Worm (Caenorhabditis elegans) whole organism, early embryonic: ENCODE measurements around the gene twk-5.

Experiments
- B0310.2 ChIP-seq: sonication (generic microtip); optimal IDR thresholded peaks from 2 replicates; lab custom pipeline; 2016; ENCODE audit warnings: mild to moderate bottlenecking, missing genetic modification characterization, missing compliant biosample characterization
- F13C5.2 ChIP-seq: sonication (generic microtip); optimal IDR thresholded peaks from 2 replicates; lab custom pipeline; 2017; ENCODE audit warnings: mild to moderate bottlenecking, missing genetic modification characterization, inconsistent platforms, missing compliant biosample characterization
- aly-1 ChIP-seq: sonication (generic microtip); optimal IDR thresholded peaks from 2 replicates; lab custom pipeline; 2016; ENCODE audit warnings: missing genetic modification characterization, missing compliant biosample characterization
- ama-1 ChIP-seq: fragments of 150-350 bp; optimal IDR thresholded peaks from 2 replicates; lab custom pipeline; 2014
- ceh-13 ChIP-seq: fragments of 200-800 bp; sonication (Bioruptor generic); optimal IDR thresholded peaks from 2 replicates; lab custom pipeline; 2018; ENCODE audit warnings: mild to moderate bottlenecking, missing genetic modification characterization, missing compliant biosample characterization
- ceh-36 ChIP-seq: sonication (generic microtip); optimal IDR thresholded peaks from 2 replicates; lab custom pipeline; 2016; ENCODE audit warnings: missing genetic modification characterization, inconsistent platforms, missing compliant biosample characterization
- ets-7 ChIP-seq: sonication (generic microtip); optimal IDR thresholded peaks from 2 replicates; lab custom pipeline; 2016; ENCODE audit warnings: missing genotype, missing genetic modification characterization, missing compliant biosample characterization
- flt-1 ChIP-seq: fragments of 200-800 bp; sonication (Bioruptor generic); IDR thresholded peaks from 2 replicates; pipeline ENCODE4 v1.3.6; 2022; ENCODE audit warnings: missing genetic modification characterization, missing compliant biosample characterization
- hmbx-1 ChIP-seq: sonication (generic microtip); optimal IDR thresholded peaks from 2 replicates; lab custom pipeline; 2016; ENCODE audit warnings: mild to moderate bottlenecking, missing genetic modification characterization, missing compliant biosample characterization
- hmg-4 ChIP-seq: fragments of 200-800 bp; sonication (Bioruptor generic); optimal IDR thresholded peaks from 2 replicates; lab custom pipeline; 2018; ENCODE audit warnings: mild to moderate bottlenecking, missing genetic modification characterization, missing compliant biosample characterization
- hnd-1 ChIP-seq: sonication (generic microtip); optimal IDR thresholded peaks from 2 replicates; lab custom pipeline; 2016; ENCODE audit warnings: missing genetic modification characterization, missing compliant biosample characterization
- pes-1 ChIP-seq: fragments of 200-800 bp; sonication (Bioruptor generic); IDR thresholded peaks from 2 replicates; pipeline ENCODE4 v1.3.6; 2022; ENCODE audit warnings: missing genetic modification reagents, missing genetic modification characterization, missing compliant biosample characterization
- scrt-1 ChIP-seq: fragments of 200-800 bp; sonication (Bioruptor generic); IDR thresholded peaks from 2 replicates; pipeline ENCODE4 v1.3.6; 2022; ENCODE audit warnings: missing genetic modification characterization, missing compliant biosample characterization
- sea-1 ChIP-seq: fragments of 200-800 bp; sonication (Bioruptor generic); conservative IDR thresholded peaks from 2 replicates; pipeline ENCODE4 v1.3.6; 2022; ENCODE audit warnings: missing genetic modification characterization, missing compliant biosample characterization
- tbx-11 ChIP-seq: fragments of 200-800 bp; sonication (Bioruptor generic); IDR thresholded peaks from 2 replicates; pipeline ENCODE4 v1.3.6; 2022; ENCODE audit warnings: missing genetic modification characterization, missing compliant biosample characterization
- tbx-37 ChIP-seq: fragments of 200-800 bp; sonication (Bioruptor generic); conservative IDR thresholded peaks from 2 replicates; pipeline ENCODE4 v1.3.6; 2022; ENCODE audit warnings: missing genetic modification reagents, missing genetic modification characterization, missing compliant biosample characterization
- tra-4 ChIP-seq: sonication (generic microtip); optimal IDR thresholded peaks from 2 replicates; lab custom pipeline; 2017; ENCODE audit warnings: missing genetic modification characterization, missing compliant biosample characterization

The twk-5 gene

DNA sequence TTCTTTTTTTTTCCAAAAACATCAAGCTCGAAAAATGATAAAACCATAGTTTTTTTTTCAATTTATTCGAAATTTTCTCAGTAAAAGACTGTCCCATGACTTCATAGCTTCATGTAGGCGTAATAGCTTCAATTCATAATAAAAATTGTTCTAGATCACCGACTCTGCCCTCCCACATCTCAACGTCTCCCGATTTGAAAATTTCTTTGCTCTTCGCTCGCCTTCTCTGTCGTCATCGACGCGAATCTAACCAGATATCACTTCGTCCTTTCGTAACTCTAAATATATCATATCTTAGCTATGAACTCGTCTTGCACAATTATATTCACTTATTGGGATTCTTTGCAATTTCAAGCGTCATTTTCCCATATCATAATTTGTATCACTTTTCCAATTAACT lies 29.7 kb upstream of the twk-5 start, which contains the start of gene srh-44:
Gene srh-44 (plus strand): TSS at position 301 of the 400 bp plus-strand sequence.
- no peak for TF ChIP-seq hmg-4 (GFP tag; lab: Kevin White, UChicago)
- no peak for TF ChIP-seq aly-1 (tag; lab: Kevin White, UChicago)
- no peak for TF ChIP-seq hnd-1 (tag; lab: Kevin White, UChicago)
- TF ChIP-seq hmbx-1 (tag; lab: Kevin White, UChicago): no peak
- TF ChIP-seq sea-1 (GFP tag; lab: Robert Waterston, UW): no peak
- no peak for TF ChIP-seq F13C5.2 (tag; lab: Kevin White, UChicago)
- no peak for TF ChIP-seq B0310.2 (tag; lab: Kevin White, UChicago)
- no peak for TF ChIP-seq ceh-36
- no peak for TF ChIP-seq scrt-1 (GFP tag; lab: Robert Waterston, UW)

- TF ChIP-seq hmbx-1 (tag; lab: Kevin White, UChicago): no peak
- no peak for TF ChIP-seq pes-1 (GFP tag; lab: Robert Waterston, UW)
- no peak for TF ChIP-seq hmg-4 (GFP tag; lab: Kevin White, UChicago)
- no peak for TF ChIP-seq sea-1 (GFP tag; lab: Robert Waterston, UW)
- no peak for TF ChIP-seq F13C5.2 (tag; lab: Kevin White, UChicago)
- TF ChIP-seq aly-1 (tag; lab: Kevin White, UChicago): no peak
- no peak for TF ChIP-seq ets-7 (tag; lab: Kevin White, UChicago)
- TF ChIP-seq ceh-36: no peak
- no peak for TF ChIP-seq scrt-1 (GFP tag; lab: Robert Waterston, UW)
These were observed 27.8 kb upstream of the twk-5 start for ce11 chrII:11512921-11513320.

DNA sequence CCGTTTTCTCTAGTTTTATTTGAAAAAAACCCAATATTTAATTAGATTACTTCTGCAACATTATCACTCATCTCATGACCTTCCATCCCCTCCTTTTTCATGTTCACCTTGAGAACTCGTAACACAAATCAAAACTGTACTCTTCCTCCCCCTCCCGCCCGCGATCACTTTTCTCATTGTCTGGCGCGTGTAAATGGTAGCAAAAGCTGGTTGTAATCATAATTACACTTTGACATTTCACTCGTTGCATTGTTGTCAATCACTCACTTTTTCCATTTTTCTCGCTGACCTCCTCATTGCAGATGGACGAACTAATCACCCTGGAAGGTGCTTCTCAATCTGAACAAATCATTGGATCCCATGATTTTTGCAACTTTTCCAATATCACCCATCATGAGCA lies 25.3 kb upstream of the twk-5 start, which contains the start of gene npr-41:
Gene npr-41 (plus strand): TSS at position 301 of the 400 bp plus-strand sequence.
- TF ChIP-seq tbx-11 (GFP tag; lab: Robert Waterston, UW) (no peak), ceh-36 (no peak), hmg-4 (GFP tag; lab: Kevin White, UChicago) (no peak), hmbx-1 (tag; lab: Kevin White, UChicago) (no peak), pes-1 (GFP tag; lab: Robert Waterston, UW) (no peak), hnd-1 (tag; lab: Kevin White, UChicago) (no peak), sea-1 (GFP tag; lab: Robert Waterston, UW) (no peak), scrt-1 (GFP tag; lab: Robert Waterston, UW) (no peak), ceh-13 (GFP tag; lab: Kevin White, UChicago) (no peak), ama-1 (lab: Kevin White, UChicago) (no peak)

ce11 chrII:11503761-11504160 lies 18.7 kb upstream of the twk-5 start:
- TF ChIP-seq scrt-1 (GFP tag; lab: Robert Waterston, UW): 0 out of 2 replicates have a peak, but pooled peaks have one; percentile 37
- TF ChIP-seq hmbx-1 (tag; lab: Kevin White, UChicago): no peak
- peak; percentile 86 for TF ChIP-seq ceh-36
- TF ChIP-seq F13C5.2 (tag; lab: Kevin White, UChicago): no peak

- TF ChIP-seq tra-4 (tag; lab: Kevin White, UChicago) (no peak), tbx-11 (GFP tag; lab: Robert Waterston, UW) (no peak), hmbx-1 (tag; lab: Kevin White, UChicago) (no peak), sea-1 (GFP tag; lab: Robert Waterston, UW) (no peak), tbx-37 (GFP tag; lab: Robert Waterston, UW) (no peak), flt-1 (GFP tag; lab: Robert Waterston, UW) (no peak), pes-1 (GFP tag; lab: Robert Waterston, UW) (no peak), aly-1 (tag; lab: Kevin White, UChicago) (no peak), ama-1 (lab: Kevin White, UChicago) (no peak), F13C5.2 (tag; lab: Kevin White, UChicago) (no peak), ets-7 (tag; lab: Kevin White, UChicago) (no peak), hmg-4 (GFP tag; lab: Kevin White, UChicago) (no peak), B0310.2 (tag; lab: Kevin White, UChicago) (no peak), scrt-1 (GFP tag; lab: Robert Waterston, UW) (no peak), ceh-36 (no peak), hnd-1 (tag; lab: Kevin White, UChicago) (no peak), ceh-13 (GFP tag; lab: Kevin White, UChicago) (no peak)
These were observed 16.9 kb upstream of the twk-5 start for ce11 chrII:11501956-11502355.

DNA sequence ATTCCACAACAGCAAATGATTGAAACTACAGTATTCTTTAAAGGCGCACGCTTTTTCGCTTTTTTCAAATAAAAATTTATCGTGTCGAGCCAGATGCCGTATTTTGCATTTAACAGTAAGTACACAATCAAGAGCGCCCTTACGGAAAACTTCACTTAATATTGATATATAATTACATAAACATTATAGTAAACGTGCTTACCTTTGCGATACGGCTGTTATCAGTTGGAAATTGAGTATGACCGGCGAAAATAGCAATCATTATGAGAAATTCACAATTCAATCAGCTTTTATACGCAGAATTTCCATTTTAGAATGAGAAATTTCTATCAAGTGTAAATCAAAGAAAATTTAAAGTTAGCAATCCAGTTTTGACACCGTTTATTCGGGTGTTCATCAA lies 15.1 kb upstream of the twk-5 start, which contains the start of gene B0334.20:
Gene B0334.20 (minus strand): TSS at position 262 of the 400 bp plus-strand sequence.
- TF ChIP-seq hmbx-1 (tag; lab: Kevin White, UChicago) (no peak), aly-1 (tag; lab: Kevin White, UChicago) (no peak), hnd-1 (tag; lab: Kevin White, UChicago) (no peak), hmg-4 (GFP tag; lab: Kevin White, UChicago) (no peak), pes-1 (GFP tag; lab: Robert Waterston, UW) (no peak), ama-1 (lab: Kevin White, UChicago) (no peak), tbx-11 (GFP tag; lab: Robert Waterston, UW) (no peak), flt-1 (GFP tag; lab: Robert Waterston, UW) (no peak), ceh-36 (no peak), ceh-13 (GFP tag; lab: Kevin White, UChicago) (no peak), scrt-1 (GFP tag; lab: Robert Waterston, UW) (no peak), B0310.2 (tag; lab: Kevin White, UChicago) (no peak), tbx-37 (GFP tag; lab: Robert Waterston, UW) (no peak)

- TF ChIP-seq ama-1 (lab: Kevin White, UChicago) (no peak), aly-1 (tag; lab: Kevin White, UChicago) (no peak), tbx-11 (GFP tag; lab: Robert Waterston, UW) (no peak), sea-1 (GFP tag; lab: Robert Waterston, UW) (no peak), F13C5.2 (tag; lab: Kevin White, UChicago) (no peak), hmg-4 (GFP tag; lab: Kevin White, UChicago) (no peak), ets-7 (tag; lab: Kevin White, UChicago) (no peak)
These were observed 12.3 kb upstream of the twk-5 start, which contains the start of gene B0334.5 for ce11 chrII:11497365-11497764. Gene B0334.5, plus strand, starts transcription at chrII:11497665.
